Fruit fly (Drosophila melanogaster): Measurements from ENCODE around the gene Sgsf.

Gene Sgsf

dm6 chr3R:12361962-12362497 lies 20.6 kb downstream of the Sgsf start:
- TF ChIP-seq Eip78C (GFP tag) (no peak), Blimp-1 (GFP tag; optimal IDR thresholded peaks at IDR 0.05) (no peak), Eip93F (GFP tag; optimal IDR thresholded peaks at IDR 0.05) (no peak), Ets21C (GFP tag; optimal IDR thresholded peaks at IDR 0.05) (no peak), CG32006 (GFP tag; optimal IDR thresholded peaks at IDR 0.05) (no peak), Hr38 (GFP tag; optimal IDR thresholded peaks at IDR 0.05) (no peak), vri (GFP tag; optimal IDR thresholded peaks at IDR 0.05) (no peak)

dm6 chr3R:12363544-12363943 lies 22.1 kb downstream of the Sgsf start:
- TF ChIP-seq dsx (GFP tag; optimal IDR thresholded peaks at IDR 0.05; ENCODE audit: poor library complexity, severe bottlenecking) (peak; percentile 50), fkh (GFP tag; optimal IDR thresholded peaks at IDR 0.05) (no peak), spab (GFP tag; optimal IDR thresholded peaks at IDR 0.05) (no peak), CG6792 (GFP tag; optimal IDR thresholded peaks at IDR 0.05) (no peak), Eip78C (GFP tag) (no peak), vri (GFP tag; optimal IDR thresholded peaks at IDR 0.05) (no peak), acj6 (GFP tag; optimal IDR thresholded peaks at IDR 0.05) (no peak)

- no peak for TF ChIP-seq acj6 (GFP tag; optimal IDR thresholded peaks at IDR 0.05)
- no peak for TF ChIP-seq Sox102F (GFP tag; optimal IDR thresholded peaks at IDR 0.05)
- no peak for TF ChIP-seq CG6163 (GFP tag; IDR thresholded peaks at IDR 0.05)
- TF ChIP-seq Ets96B (tag; optimal IDR thresholded peaks at IDR 0.05) = no peak
- no peak for TF ChIP-seq CG7368 (GFP tag; optimal IDR thresholded peaks at IDR 0.05)
- TF ChIP-seq fd59A (GFP tag; optimal IDR thresholded peaks at IDR 0.05) = no peak
Measured at dm6 chr3R:12364580-12364979, 23.1 kb downstream of the Sgsf start, which contains the start of gene Tim17a1. Gene Tim17a1, minus strand, starts transcription at chr3R:12364680.

dm6 chr3R:12365264-12365840 lies 23.9 kb downstream of the Sgsf start, which contains the start of gene GstD10:
Gene GstD10, minus strand, starts transcription at chr3R:12365735.
- TF ChIP-seq CG1621 (tag; optimal IDR thresholded peaks at IDR 0.05) (no peak), svp (GFP tag) (peak; percentile 90), fkh (GFP tag; optimal IDR thresholded peaks at IDR 0.05) (no peak), Sox15 (GFP tag; optimal IDR thresholded peaks at IDR 0.05) (no peak), vri (GFP tag; optimal IDR thresholded peaks at IDR 0.05) (peak; percentile 75), Gug (GFP tag; IDR thresholded peaks at IDR 0.05) (no peak), CG4318 (GFP tag; optimal IDR thresholded peaks at IDR 0.05) (no peak), CG8119 (GFP tag; IDR thresholded peaks at IDR 0.05) (no peak), CG34406 (GFP tag; optimal IDR thresholded peaks at IDR 0.05) (no peak), fd85E (GFP tag; optimal IDR thresholded peaks at IDR 0.05) (no peak), CG11762 (GFP tag; optimal IDR thresholded peaks at IDR 0.05; ENCODE audit: insufficient read depth) (no peak)

dm6 chr3R:12365887-12366286 lies 24.4 kb downstream of the Sgsf start:
- TF ChIP-seq topi (GFP tag; optimal IDR thresholded peaks at IDR 0.05) (no peak), vri (GFP tag; optimal IDR thresholded peaks at IDR 0.05) (peak; percentile 8), CG6792 (GFP tag; optimal IDR thresholded peaks at IDR 0.05) (no peak), dac (GFP tag; optimal IDR thresholded peaks at IDR 0.05) (no peak), Ets96B (tag; optimal IDR thresholded peaks at IDR 0.05) (no peak), fkh (GFP tag; optimal IDR thresholded peaks at IDR 0.05) (peak; percentile 31), ss (GFP tag; optimal IDR thresholded peaks at IDR 0.05) (no peak), Eip93F (GFP tag; optimal IDR thresholded peaks at IDR 0.05) (peak; percentile 3), esn (GFP tag; optimal IDR thresholded peaks at IDR 0.05) (no peak), Lpt (GFP tag; optimal IDR thresholded peaks at IDR 0.05) (no peak), CG3032 (tag; optimal IDR thresholded peaks at IDR 0.05) (no peak), CG6854 (GFP tag; optimal IDR thresholded peaks at IDR 0.05) (no peak)

Measured in whole organism, prepupa.